Worm (Caenorhabditis elegans) whole organism, young adult: ENCODE measurements around the gene ugt-5.

ENCODE experiments used
- ama-1 ChIP-seq, 3 experiments: fragments of 150-350 bp in 1 of 3; sonication (generic microtip) in 2 of 3; optimal IDR thresholded peaks; 2 replicates each; lab custom pipeline; 2014 to 2018; ENCODE audit warnings: missing biosample characterization in 2 of 3, missing genetic modification characterization in 2 of 3, missing genetic modification reagents in 2 of 3
- egrh-3 ChIP-seq: fragments of 200-800 bp; sonication (Bioruptor generic); IDR thresholded peaks from 2 replicates; pipeline ENCODE4 v1.3.6; 2022; ENCODE audit warnings: missing genetic modification reagents, missing genetic modification characterization, missing compliant biosample characterization

DNA sequence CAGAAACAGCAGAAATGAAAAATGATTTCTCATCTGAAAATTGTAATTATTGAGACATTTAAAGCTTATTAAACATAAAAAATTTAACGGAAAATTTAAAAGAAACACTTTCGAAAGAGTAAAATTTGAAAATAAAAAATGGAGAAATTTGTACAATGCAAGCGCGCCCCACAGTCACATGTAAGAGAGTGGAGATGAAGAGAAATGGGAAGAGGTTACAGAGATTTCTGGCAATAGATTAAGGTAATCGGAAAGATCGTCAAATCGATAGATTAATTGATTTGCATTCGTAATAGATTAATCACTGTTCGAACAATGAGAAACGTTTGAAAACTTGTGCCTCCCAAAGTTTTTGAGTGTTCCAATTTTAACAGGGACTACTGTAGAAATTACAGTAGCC lies 45.3 kb downstream of the ugt-5 start, which contains the start of gene C15C8.4:
- TF ChIP-seq egrh-3 (GFP tag; lab: Robert Waterston, UW): no peak
- TF ChIP-seq ama-1 (optimal IDR thresholded peaks at IDR 0.05; lab: Kevin White, UChicago): no peak
- TF ChIP-seq ama-1 (GFP tag; optimal IDR thresholded peaks at IDR 0.05; lab: Kevin White, UChicago): no peak
